Worm (Caenorhabditis elegans): Measurements from ENCODE around the gene col-72.

Gene col-72

DNA sequence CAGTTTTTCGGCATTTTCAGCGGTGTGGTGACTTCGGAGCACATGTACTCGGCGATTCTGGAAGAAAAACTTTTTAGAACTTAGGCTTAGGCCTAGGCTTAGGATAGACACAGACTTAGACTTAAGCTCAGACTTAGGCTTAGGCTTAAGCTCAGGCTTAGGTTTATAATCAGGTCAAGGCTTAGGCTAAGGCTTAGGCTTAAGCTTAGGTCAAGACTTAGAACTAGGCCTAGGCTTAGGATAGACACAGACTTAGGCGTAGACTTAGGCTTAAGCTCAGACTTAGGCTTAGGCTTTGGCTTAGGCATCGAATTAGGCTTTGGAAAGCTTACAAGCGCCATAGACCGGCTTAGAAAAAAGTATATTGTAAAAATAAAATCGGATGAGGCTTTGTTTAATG is 47.5 kb downstream of the col-72 start:
- TF ChIP-seq egl-5 (tag; optimal IDR thresholded peaks at IDR 0.05) = no peak
- no peak for TF ChIP-seq nhr-28 (tag; optimal IDR thresholded peaks at IDR 0.05)
- TF ChIP-seq daf-12 (tag; optimal IDR thresholded peaks at IDR 0.05) = no peak
- TF ChIP-seq nhr-12 (tag; optimal IDR thresholded peaks at IDR 0.05) = no peak

- TF ChIP-seq egl-5 (tag; optimal IDR thresholded peaks at IDR 0.05) (no peak), unc-62 (GFP tag; optimal IDR thresholded peaks at IDR 0.05) (no peak), lin-39 (tag; optimal IDR thresholded peaks at IDR 0.05) (no peak), mdl-1 (tag; optimal IDR thresholded peaks at IDR 0.05) (no peak), skn-1 (tag; optimal IDR thresholded peaks at IDR 0.05) (no peak), nhr-76 (tag; optimal IDR thresholded peaks at IDR 0.05) (no peak), ceh-82 (tag; optimal IDR thresholded peaks at IDR 0.05) (no peak)
Measured at ce11 chrII:3473744-3474143, 50.3 kb downstream of the col-72 start, which contains the start of gene sdz-32. sdz-32 (plus strand) TSS chrII:3474044.

DNA sequence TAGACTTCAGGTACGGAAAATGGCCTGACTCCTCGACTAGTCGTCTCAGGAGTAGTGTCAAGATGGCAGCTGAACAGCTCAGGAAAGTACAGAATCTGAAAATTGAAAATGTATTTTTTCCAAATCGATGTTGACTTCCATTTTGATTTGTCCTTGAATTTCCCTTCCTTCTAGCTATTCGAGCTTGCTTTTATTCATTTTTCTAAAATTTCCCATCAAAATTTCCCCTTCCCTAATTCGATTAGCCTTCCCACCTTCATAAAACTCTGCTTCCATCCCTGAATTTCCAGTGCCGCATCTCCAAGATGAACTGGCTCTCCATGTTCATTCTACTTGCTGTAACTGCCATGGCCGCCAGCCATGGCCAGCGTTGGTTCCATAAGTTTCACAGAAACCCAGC is 51.2 kb downstream of the col-72 start, which contains the start of gene Y49F6B.6:
TSS of gene Y49F6B.6 (plus strand) at position 301 of the 400 bp plus-strand sequence.
- TF ChIP-seq ceh-16 (tag; optimal IDR thresholded peaks at IDR 0.05) (no peak), hmg-11 (tag; optimal IDR thresholded peaks at IDR 0.05) (no peak), ama-1 (optimal IDR thresholded peaks at IDR 0.05) (no peak), pha-4 (tag; optimal IDR thresholded peaks at IDR 0.05) (no peak), daf-12 (tag; optimal IDR thresholded peaks at IDR 0.05) (no peak), pqm-1 (tag; optimal IDR thresholded peaks at IDR 0.05) (no peak), ceh-82 (tag; optimal IDR thresholded peaks at IDR 0.05) (no peak), ZK546.5 (tag; optimal IDR thresholded peaks at IDR 0.05) (no peak), snpc-4 (tag; optimal IDR thresholded peaks at IDR 0.05) (no peak), mdl-1 (tag; optimal IDR thresholded peaks at IDR 0.05) (no peak), ceh-28 (tag; optimal IDR thresholded peaks at IDR 0.05) (no peak), nhr-25 (tag; optimal IDR thresholded peaks at IDR 0.05) (no peak), nhr-12 (tag; optimal IDR thresholded peaks at IDR 0.05) (no peak), ceh-9 (tag; optimal IDR thresholded peaks at IDR 0.05) (no peak)

DNA sequence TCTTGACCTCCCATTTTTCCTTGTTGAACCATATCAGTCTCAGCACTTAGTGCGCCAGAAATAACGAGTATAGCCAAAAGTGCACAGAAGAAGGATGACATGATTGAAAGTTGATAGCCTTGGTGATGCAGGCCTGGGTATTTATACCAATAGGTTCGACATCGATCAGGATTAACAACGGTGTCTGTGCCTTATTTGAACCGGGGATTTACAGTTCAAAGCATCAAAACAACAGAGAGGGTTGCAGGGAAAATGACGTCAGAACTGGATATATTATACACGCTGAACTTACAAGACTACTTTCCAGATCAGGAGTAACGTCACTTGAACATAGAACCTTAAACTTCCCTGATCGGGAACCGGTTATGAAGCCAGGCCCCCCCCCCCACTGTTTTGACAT is 51.7 kb downstream of the col-72 start, which contains the start of gene Y49F6B.12:
TSS of gene Y49F6B.12 (minus strand) at position 101 of the 400 bp plus-strand sequence.
- TF ChIP-seq ceh-82 (tag; optimal IDR thresholded peaks at IDR 0.05) = no peak
- TF ChIP-seq nhr-28 (tag; optimal IDR thresholded peaks at IDR 0.05) = no peak
- no peak for TF ChIP-seq eor-1 (tag; optimal IDR thresholded peaks at IDR 0.05)
- no peak for TF ChIP-seq ceh-28 (tag; optimal IDR thresholded peaks at IDR 0.05)
- TF ChIP-seq fkh-2 (tag; optimal IDR thresholded peaks at IDR 0.05) = no peak
- no peak for TF ChIP-seq lin-15B (tag; optimal IDR thresholded peaks at IDR 0.05)
- TF ChIP-seq nhr-237 (tag; optimal IDR thresholded peaks at IDR 0.05) = no peak
- no peak for TF ChIP-seq aly-2 (tag; optimal IDR thresholded peaks at IDR 0.05)
- no peak for TF ChIP-seq snpc-4 (tag; optimal IDR thresholded peaks at IDR 0.05)
- TF ChIP-seq daf-12 (tag; optimal IDR thresholded peaks at IDR 0.05) = no peak
- no peak for TF ChIP-seq zag-1 (tag; optimal IDR thresholded peaks at IDR 0.05)
- TF ChIP-seq nhr-11 (tag; optimal IDR thresholded peaks at IDR 0.05) = no peak
- TF ChIP-seq unc-39 (tag; optimal IDR thresholded peaks at IDR 0.05) = no peak
- no peak for TF ChIP-seq nhr-43 (tag; optimal IDR thresholded peaks at IDR 0.05; ENCODE audit: poor library complexity, severe bottlenecking)
- no peak for TF ChIP-seq mdl-1 (tag; optimal IDR thresholded peaks at IDR 0.05)
- TF ChIP-seq egl-27 (tag; optimal IDR thresholded peaks at IDR 0.05) = no peak
- TF ChIP-seq ZK546.5 (tag; optimal IDR thresholded peaks at IDR 0.05) = no peak
- TF ChIP-seq ceh-16 (tag; optimal IDR thresholded peaks at IDR 0.05) = no peak
- no peak for TF ChIP-seq nhr-23 (tag; optimal IDR thresholded peaks at IDR 0.05)
- no peak for TF ChIP-seq egl-5 (tag; optimal IDR thresholded peaks at IDR 0.05)

- TF ChIP-seq sea-2 (GFP tag; optimal IDR thresholded peaks at IDR 0.05) = no peak
- no peak for TF ChIP-seq nhr-77 (tag; optimal IDR thresholded peaks at IDR 0.05)
- no peak for TF ChIP-seq nhr-25 (tag; optimal IDR thresholded peaks at IDR 0.05)
- TF ChIP-seq ceh-82 (tag; optimal IDR thresholded peaks at IDR 0.05) = no peak
- TF ChIP-seq daf-12 (tag; optimal IDR thresholded peaks at IDR 0.05) = no peak
- TF ChIP-seq eor-1 (tag; optimal IDR thresholded peaks at IDR 0.05) = no peak
- no peak for TF ChIP-seq nhr-23 (tag; optimal IDR thresholded peaks at IDR 0.05)
- TF ChIP-seq fkh-10 (GFP tag; optimal IDR thresholded peaks at IDR 0.05) = no peak
- TF ChIP-seq ZK546.5 (tag; optimal IDR thresholded peaks at IDR 0.05) = no peak
- no peak for TF ChIP-seq lsy-12 (tag; optimal IDR thresholded peaks at IDR 0.05)
- TF ChIP-seq R02D3.7 (tag; optimal IDR thresholded peaks at IDR 0.05) = no peak
- no peak for TF ChIP-seq nhr-11 (tag; optimal IDR thresholded peaks at IDR 0.05)
- no peak for TF ChIP-seq unc-62 (GFP tag; optimal IDR thresholded peaks at IDR 0.05)
- TF ChIP-seq lin-39 (tag; optimal IDR thresholded peaks at IDR 0.05) = no peak
- no peak for TF ChIP-seq fkh-2 (tag; optimal IDR thresholded peaks at IDR 0.05)
- no peak for TF ChIP-seq fos-1 (tag; optimal IDR thresholded peaks at IDR 0.05)
Measured at ce11 chrII:3471603-3472002, 52.4 kb downstream of the col-72 start, which contains the start of gene Y49F6B.13. Y49F6B.13 (minus strand) TSS chrII:3471703.

Data from whole organism, L3 larva.